Worm (Caenorhabditis elegans) whole organism, midembryonic: ENCODE data around the gene ech-5.

ENCODE experiments used
- T22C8.4 ChIP-seq: fragments of 200-800 bp; sonication (Bioruptor generic); IDR thresholded peaks from 2 replicates; pipeline ENCODE4 v1.3.6; 2022; ENCODE audit warnings: missing genetic modification characterization, missing compliant biosample characterization
- cog-1 ChIP-seq: sonication (generic microtip); optimal IDR thresholded peaks from 2 replicates; lab custom pipeline; 2016; ENCODE audit warnings: missing genetic modification characterization, missing compliant biosample characterization
- flt-1 ChIP-seq: fragments of 200-800 bp; sonication (Bioruptor generic); IDR thresholded peaks from 2 replicates; pipeline ENCODE4 v1.3.6; 2022; ENCODE audit warnings: missing genetic modification characterization, missing compliant biosample characterization
- klf-2 ChIP-seq: fragments of 200-800 bp; sonication (Bioruptor generic); conservative IDR thresholded peaks from 2 replicates; pipeline ENCODE4 v1.3.6; 2022; ENCODE audit warnings: missing genetic modification reagents, missing genetic modification characterization, missing compliant biosample characterization
- med-1 ChIP-seq: sonication (generic microtip); optimal IDR thresholded peaks from 2 replicates; lab custom pipeline; 2017; ENCODE audit warnings: missing genetic modification characterization, mild to moderate bottlenecking, missing compliant biosample characterization, antibody characterized with exemption, missing genetic modification reagents; ENCODE audit not compliant: insufficient read depth
- ref-1 ChIP-seq: fragments of 200-800 bp; sonication (Bioruptor generic); conservative IDR thresholded peaks from 2 replicates; pipeline ENCODE4 v1.3.6; 2022; ENCODE audit warnings: missing genetic modification reagents, missing genetic modification characterization, missing compliant biosample characterization
- tab-1 ChIP-seq: fragments of 200-800 bp; sonication (Bioruptor generic); IDR thresholded peaks from 2 replicates; pipeline ENCODE4 v1.3.6; 2022; ENCODE audit warnings: missing genetic modification characterization, missing compliant biosample characterization
- ztf-23 ChIP-seq: fragments of 200-800 bp; sonication (Bioruptor generic); IDR thresholded peaks from 2 replicates; pipeline ENCODE4 v1.3.6; 2022; ENCODE audit warnings: missing genetic modification reagents, missing genetic modification characterization, missing compliant biosample characterization
- ztf-29 ChIP-seq: fragments of 200-800 bp; sonication (Bioruptor generic); IDR thresholded peaks from 2 replicates; pipeline ENCODE4 v1.3.6; 2022; ENCODE audit warnings: missing genetic modification reagents, missing genetic modification characterization, missing compliant biosample characterization

ech-5 gene

DNA sequence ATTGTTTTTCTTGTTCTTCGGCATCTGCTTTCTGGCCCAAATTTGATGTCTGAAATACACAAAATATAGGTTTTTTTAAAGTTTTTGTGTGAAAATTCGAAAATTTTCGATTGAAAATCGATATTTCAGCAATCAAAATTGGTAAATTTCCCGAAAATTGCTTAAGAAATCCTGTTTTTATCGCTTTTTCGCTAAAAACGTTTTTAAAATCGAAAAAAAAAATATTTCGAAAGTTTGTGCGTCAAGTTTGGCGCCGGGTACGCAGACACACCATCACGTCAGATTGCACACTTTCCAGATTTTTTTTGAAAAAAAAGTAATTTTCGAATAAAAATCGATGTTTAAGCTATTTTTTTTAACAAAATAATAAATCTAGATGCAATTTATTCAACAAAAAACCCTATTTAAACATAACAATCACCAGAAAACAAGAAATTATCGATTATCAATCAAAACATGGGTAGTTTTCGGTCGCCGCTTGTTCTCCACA, 1.4 kb upstream of the ech-5 start, which contains the start of gene skr-18:
TSS of gene skr-18 (minus strand) at position 51 of the 490 bp plus-strand sequence.
- TF ChIP-seq T22C8.4 (no peak), klf-2 (GFP tag; lab: Robert Waterston, UW) (no peak), ztf-29 (no peak), flt-1 (no peak), ref-1 (GFP tag; lab: Robert Waterston, UW) (no peak), cog-1 (no peak), tab-1 (GFP tag; lab: Robert Waterston, UW) (no peak), ztf-23 (GFP tag; lab: Robert Waterston, UW) (no peak), med-1 (no peak)

DNA sequence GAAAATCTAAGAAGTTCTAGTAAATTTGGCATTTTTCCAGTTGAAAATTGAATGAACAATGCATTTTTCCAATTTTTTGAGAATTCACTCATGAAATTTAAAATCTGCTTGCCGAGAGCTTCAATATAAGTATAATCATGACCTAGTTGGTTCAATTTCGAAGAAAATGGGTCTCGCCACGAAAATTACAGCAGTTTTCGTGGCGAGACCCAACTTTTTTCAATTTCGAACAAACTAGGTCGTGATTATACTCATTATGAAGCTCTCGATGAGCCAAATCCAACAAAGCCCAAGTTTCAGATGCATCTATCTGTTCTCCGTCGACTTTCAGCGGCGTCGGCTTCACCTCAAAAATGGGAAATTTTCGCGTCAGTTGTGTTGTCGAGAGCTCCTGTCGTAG, 3.7 kb downstream of the ech-5 start, which contains the start of gene mrpl-46:
TSS of gene mrpl-46 (plus strand) at position 301 of the 400 bp plus-strand sequence.
- TF ChIP-seq ztf-23 (GFP tag; lab: Robert Waterston, UW) (no peak), flt-1 (no peak), klf-2 (GFP tag; lab: Robert Waterston, UW) (no peak)

DNA sequence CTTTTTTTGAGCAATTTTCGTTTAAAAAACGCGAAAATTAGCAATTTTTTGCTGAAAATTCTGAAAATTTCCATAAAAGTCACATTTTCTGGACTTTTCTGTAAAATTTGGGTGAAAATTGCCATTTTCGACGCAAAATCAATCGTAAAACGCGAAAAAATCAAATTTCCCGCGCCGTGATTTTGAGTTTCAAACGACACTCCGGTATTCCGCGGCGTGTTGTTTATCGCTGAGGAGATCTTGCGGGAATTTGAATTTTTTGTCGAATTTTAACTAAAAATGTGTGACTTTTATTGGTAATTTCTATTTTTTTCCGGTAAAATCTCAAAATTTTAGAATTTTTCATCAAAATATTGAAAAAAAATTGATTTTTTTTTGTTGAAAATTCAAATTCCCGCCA, 4.3 kb downstream of the ech-5 start:
- TF ChIP-seq tab-1 (GFP tag; lab: Robert Waterston, UW) (no peak), ztf-23 (GFP tag; lab: Robert Waterston, UW) (no peak), ref-1 (GFP tag; lab: Robert Waterston, UW) (no peak), med-1 (no peak), T22C8.4 (no peak), cog-1 (no peak), flt-1 (no peak), klf-2 (GFP tag; lab: Robert Waterston, UW) (no peak), ztf-29 (no peak)

DNA sequence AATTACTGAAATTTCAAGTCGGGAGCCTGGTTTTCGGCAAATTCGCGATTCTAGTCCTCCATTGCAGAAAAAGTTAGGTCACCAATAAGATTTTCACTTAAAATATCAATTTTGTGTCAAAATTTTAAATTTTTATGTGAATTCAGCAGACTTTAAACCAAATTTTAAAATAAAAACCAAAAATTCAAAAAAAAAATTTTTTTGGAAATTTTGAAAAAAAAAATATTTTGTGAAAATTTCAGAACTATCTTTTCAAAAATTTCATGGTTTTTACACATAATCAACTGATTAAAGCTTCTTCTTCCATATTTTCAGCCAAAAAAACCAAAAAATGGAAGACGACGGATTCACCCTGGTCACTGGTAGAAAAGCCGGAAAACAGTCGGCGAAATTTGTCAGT, 8.0 kb downstream of the ech-5 start, which contains the start of gene Y55F3BL.4:
TSS of gene Y55F3BL.4 (plus strand) at position 301 of the 400 bp plus-strand sequence.
- TF ChIP-seq T22C8.4 (no peak), cog-1 (no peak), ztf-29 (no peak), tab-1 (GFP tag; lab: Robert Waterston, UW) (no peak), med-1 (no peak), flt-1 (no peak), ref-1 (GFP tag; lab: Robert Waterston, UW) (no peak), ztf-23 (GFP tag; lab: Robert Waterston, UW) (no peak)

DNA sequence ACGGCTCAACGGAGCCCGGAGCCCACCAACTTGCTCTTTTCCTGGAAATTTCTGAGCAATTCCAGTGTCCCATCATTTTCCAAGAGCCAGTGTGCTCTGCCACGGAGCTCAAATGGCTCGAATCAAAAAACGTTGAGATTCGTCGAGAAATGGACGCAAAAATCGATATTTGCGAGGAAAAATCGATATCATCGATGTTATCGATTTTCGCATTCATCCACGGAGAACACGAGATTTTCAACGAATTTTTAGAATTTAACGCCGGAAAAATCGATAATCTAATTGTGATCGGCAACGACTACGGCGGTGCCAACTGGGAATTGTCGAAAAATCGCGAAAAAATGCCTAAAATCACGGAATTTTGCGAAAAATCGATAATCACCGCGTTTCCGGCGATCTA, 8.9 kb downstream of the ech-5 start:
- no peak for TF ChIP-seq ztf-23 (GFP tag; lab: Robert Waterston, UW)
- peak; percentile 59 for TF ChIP-seq T22C8.4

DNA sequence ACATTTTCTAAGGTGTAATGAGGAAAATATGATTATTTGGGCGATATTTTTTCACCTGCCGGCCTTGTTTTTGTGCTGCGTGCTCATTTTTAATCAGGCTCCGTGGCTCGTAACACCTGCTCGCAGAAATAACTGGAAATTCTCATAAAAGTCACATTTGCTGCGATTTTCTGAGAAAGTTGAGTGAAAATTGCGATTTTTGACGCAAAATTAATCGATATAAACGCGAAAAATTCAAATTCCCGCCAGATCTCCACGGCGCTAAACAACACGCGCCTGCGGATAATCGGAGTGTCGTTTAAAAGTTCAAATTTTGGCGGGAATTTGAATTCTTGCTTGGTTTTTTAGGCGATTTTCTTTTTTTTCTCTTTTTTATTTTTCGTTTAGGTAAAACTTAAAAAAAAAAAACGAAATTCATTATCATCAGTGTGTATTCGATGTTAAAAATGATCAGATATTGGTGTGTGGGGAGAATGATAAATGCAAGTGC, 10.2 kb downstream of the ech-5 start, which contains the start of gene Y55F3BL.6:
TSS of gene Y55F3BL.6 (minus strand) at position 51 of the 490 bp plus-strand sequence.
- no peak for TF ChIP-seq cog-1
- TF ChIP-seq ref-1 (GFP tag; lab: Robert Waterston, UW) = no peak
- TF ChIP-seq klf-2 (GFP tag; lab: Robert Waterston, UW) = no peak
- no peak for TF ChIP-seq ztf-23 (GFP tag; lab: Robert Waterston, UW)
- TF ChIP-seq tab-1 (GFP tag; lab: Robert Waterston, UW) = no peak
- TF ChIP-seq T22C8.4 = no peak
- no peak for TF ChIP-seq ztf-29

DNA sequence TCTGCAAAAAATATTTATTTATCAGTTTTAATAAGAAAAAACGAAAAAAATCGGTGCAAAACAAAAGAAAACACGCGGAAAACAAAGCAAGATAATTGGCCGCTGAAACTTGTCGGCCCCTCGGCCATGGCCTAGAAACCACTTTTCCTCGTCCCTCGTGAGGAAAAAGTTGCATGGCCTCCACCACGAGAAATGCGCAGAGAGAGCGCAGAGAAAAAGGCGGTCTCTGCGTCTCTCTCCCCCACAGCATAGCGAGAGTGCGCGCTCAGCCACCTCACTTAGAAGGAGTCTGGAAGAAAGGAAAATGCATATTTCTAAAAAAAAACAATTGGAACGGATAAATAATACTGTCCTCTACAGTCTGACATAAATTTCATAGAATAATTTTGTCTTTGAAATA, 16.5 kb downstream of the ech-5 start:
- TF ChIP-seq tab-1 (GFP tag; lab: Robert Waterston, UW) (0 out of 2 replicates have a peak, but pooled peaks have one; percentile 65), flt-1 (peak; percentile 71; the same call in 1 of the 2 replicates), ztf-23 (GFP tag; lab: Robert Waterston, UW) (peak; percentile 74), klf-2 (GFP tag; lab: Robert Waterston, UW) (peak; percentile 59; the same call in 1 of the 2 replicates)

DNA sequence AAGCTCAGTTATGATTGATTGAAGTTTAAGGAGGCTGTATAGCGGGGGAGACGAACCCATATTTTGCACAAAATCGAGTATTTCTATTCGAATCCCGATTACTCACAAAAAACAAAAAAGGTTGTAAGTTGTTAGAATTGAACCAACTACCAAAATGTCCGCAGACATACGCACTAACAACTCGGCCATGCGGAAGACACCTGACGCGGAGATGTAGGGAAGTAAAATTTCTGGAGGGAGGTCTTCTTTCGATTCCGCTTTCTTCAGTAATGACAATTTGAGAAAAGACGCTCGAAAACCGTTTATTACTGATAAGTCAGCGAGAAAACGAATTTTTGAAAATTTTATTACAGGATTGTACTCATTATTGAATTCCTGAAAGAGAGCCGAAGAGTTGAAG, 21.1 kb downstream of the ech-5 start:
- TF ChIP-seq ztf-23 (GFP tag; lab: Robert Waterston, UW) (no peak), klf-2 (GFP tag; lab: Robert Waterston, UW) (no peak), flt-1 (no peak), T22C8.4 (no peak), ztf-29 (no peak), med-1 (no peak), tab-1 (GFP tag; lab: Robert Waterston, UW) (no peak), cog-1 (no peak), ref-1 (GFP tag; lab: Robert Waterston, UW) (no peak)

DNA sequence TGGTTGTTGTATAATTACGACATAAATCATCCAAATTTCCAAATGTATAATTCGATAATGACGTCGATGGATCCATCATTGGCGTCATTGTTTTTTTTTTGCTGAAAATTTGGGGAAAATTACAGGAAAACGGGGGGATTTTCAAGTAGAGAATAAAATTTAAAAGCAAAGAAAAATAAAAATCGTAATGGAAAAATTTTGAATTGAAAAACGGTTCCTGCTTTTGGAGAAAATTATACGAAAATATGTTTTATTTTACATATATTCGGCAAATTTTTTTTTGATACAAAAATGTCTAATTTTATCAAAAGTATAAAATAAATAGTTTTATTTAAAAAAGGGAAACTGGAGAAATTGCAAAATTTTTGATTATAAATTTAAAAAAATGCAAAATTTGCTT, 28.0 kb downstream of the ech-5 start, which contains the start of gene zipt-15:
TSS of gene zipt-15 (minus strand) at position 101 of the 400 bp plus-strand sequence.
- TF ChIP-seq T22C8.4 (no peak), ztf-29 (no peak), med-1 (no peak), cog-1 (no peak)

DNA sequence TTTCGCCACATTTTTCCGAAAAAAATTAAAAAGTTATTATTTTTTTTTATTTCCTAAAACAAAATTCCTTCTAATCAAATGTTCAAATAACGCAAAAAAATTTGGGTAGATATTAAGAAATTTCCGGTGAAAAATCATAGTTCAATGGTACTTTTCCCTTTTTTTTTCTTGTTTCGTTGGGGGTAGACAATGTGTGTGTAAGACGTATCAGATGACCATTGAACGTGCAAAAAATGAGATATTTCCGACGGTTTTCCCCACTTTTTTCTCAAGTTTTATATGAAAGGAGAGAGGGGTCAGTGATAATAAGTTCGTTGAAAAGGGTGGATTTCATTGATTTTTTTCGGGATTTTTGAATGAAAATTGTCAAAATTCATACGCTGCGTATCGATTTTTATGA, 29.3 kb downstream of the ech-5 start:
- TF ChIP-seq med-1 (no peak), ztf-23 (GFP tag; lab: Robert Waterston, UW) (no peak), ref-1 (GFP tag; lab: Robert Waterston, UW) (no peak), klf-2 (GFP tag; lab: Robert Waterston, UW) (no peak), tab-1 (GFP tag; lab: Robert Waterston, UW) (no peak), ztf-29 (no peak), cog-1 (no peak), flt-1 (no peak), T22C8.4 (no peak)

DNA sequence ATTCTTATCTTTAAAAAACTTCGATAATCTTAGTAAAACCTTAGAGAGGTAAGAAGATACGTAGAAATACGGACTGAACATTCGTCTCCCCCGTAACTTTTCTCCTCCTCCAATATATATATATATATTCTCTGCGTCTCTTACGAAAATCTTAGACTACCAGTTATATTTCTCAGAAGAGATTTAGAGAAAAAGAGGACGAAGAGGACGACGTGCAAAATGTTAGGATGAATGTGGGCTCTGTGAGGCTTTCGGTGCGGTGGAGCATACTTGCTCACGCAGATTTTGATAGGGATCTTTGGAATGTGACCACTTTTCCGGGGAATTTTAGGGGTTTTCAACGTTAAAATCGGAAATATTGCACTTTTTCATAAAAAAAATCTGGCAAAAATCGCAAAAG, 31.6 kb downstream of the ech-5 start:
- TF ChIP-seq ref-1 (GFP tag; lab: Robert Waterston, UW) (no peak), ztf-29 (peak; percentile 54; the same call in 1 of the 2 replicates), ztf-23 (GFP tag; lab: Robert Waterston, UW) (no peak), tab-1 (GFP tag; lab: Robert Waterston, UW) (no peak), med-1 (no peak), flt-1 (no peak), T22C8.4 (no peak), klf-2 (GFP tag; lab: Robert Waterston, UW) (no peak), cog-1 (peak; percentile 67)
